Fruit fly (Drosophila melanogaster): ENCODE data around the gene CG31522.

Gene CG31522

DNA sequence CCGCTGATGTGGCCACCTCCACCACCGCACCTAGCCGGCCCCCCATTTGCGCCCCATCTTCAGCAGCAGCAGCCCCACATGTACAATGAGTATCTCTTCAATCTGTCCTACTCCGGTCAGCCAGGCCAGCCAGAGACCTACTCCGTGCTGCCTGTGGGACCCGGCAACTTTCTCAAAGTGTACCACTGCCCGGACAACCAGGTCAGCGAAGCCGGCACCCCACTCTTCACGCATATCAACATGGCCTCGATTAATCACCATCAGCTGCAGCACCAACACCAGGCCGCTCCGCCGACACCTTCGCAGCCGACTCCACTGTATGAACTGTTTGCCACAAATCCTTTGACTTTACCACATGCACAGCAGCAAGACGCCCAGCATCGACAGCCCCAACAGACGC, 24.9 kb downstream of the CG31522 start:
- TF ChIP-seq CG5245 (GFP tag; optimal IDR thresholded peaks at IDR 0.05) (no peak), abd-A (tag; optimal IDR thresholded peaks at IDR 0.05) (no peak), CG11504 (tag; optimal IDR thresholded peaks at IDR 0.05) (no peak), CG18262 (tag; optimal IDR thresholded peaks at IDR 0.05) (no peak), Fer2 (tag; optimal IDR thresholded peaks at IDR 0.05) (no peak), phol (tag; optimal IDR thresholded peaks at IDR 0.05) (no peak), dimm (GFP tag; IDR thresholded peaks at IDR 0.05) (no peak), CG4854 (GFP tag; optimal IDR thresholded peaks at IDR 0.05) (no peak), CG15011 (GFP tag; optimal IDR thresholded peaks at IDR 0.05) (no peak), gce (GFP tag; IDR thresholded peaks at IDR 0.05) (no peak), CG18619 (GFP tag; optimal IDR thresholded peaks at IDR 0.05) (no peak), mam (GFP tag; optimal IDR thresholded peaks at IDR 0.05) (no peak), btn (GFP tag; optimal IDR thresholded peaks at IDR 0.05) (no peak), CG10267 (tag; optimal IDR thresholded peaks at IDR 0.05) (no peak)

DNA sequence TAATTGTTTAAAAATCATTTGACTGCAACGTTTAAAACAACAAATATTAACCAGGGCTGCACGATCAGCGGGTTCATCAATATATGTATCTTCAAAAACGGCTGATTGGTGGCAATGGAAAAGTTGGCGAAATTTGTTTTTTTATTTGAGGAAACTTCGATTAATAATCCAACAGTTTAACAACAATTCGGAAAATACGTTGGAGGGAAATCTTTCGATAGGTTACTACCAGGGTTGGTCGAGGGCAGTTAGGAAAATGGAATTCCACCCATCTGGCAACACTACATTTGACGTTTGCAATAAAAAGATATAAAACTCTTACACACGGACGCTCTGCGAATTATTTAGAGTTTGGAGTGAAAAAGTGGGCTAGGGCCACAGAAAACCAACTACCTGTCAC, 25.6 kb downstream of the CG31522 start, which contains the start of the genes Lipt2 and CG14650:
TSS of gene Lipt2 (minus strand) at position 217 of the 400 bp plus-strand sequence.
TSS of gene CG14650 (plus strand) at position 275 of the 400 bp plus-strand sequence.
- TF ChIP-seq zen2 (GFP tag; IDR thresholded peaks at IDR 0.05; ENCODE audit: partially characterized antibody) (no peak; the same call in 2 of the 3 replicates), CG7928 (GFP tag; optimal IDR thresholded peaks at IDR 0.05) (peak; percentile 98), BtbVII (GFP tag; optimal IDR thresholded peaks at IDR 0.05) (no peak), CG14441 (GFP tag; IDR thresholded peaks at IDR 0.05) (peak; percentile 33; the same call in 1 of the 2 replicates), Dbx (GFP tag; IDR thresholded peaks at IDR 0.05) (0 out of 3 replicates have a peak, but pooled peaks have one; percentile 19), sima (GFP tag; optimal IDR thresholded peaks at IDR 0.05) (peak; percentile 14), z (GFP tag; IDR thresholded peaks at IDR 0.05) (no peak), CG2120 (GFP tag; optimal IDR thresholded peaks at IDR 0.05) (peak; percentile 77), knrl (GFP tag; IDR thresholded peaks at IDR 0.05; ENCODE audit: partially characterized antibody) (peak; percentile 61), Bteb2 (GFP tag; optimal IDR thresholded peaks at IDR 0.05) (peak; percentile 41), CG8089 (GFP tag; optimal IDR thresholded peaks at IDR 0.05) (peak; percentile 61), HLH54F (GFP tag; optimal IDR thresholded peaks at IDR 0.05) (peak; percentile 76), Ets97D (GFP tag; optimal IDR thresholded peaks at IDR 0.05) (peak; percentile 78), row (GFP tag; IDR thresholded peaks at IDR 0.05) (peak; percentile 73), CG9876 (GFP tag; optimal IDR thresholded peaks at IDR 0.05) (peak; percentile 61), sna (GFP tag; IDR thresholded peaks at IDR 0.05; ENCODE audit: partially characterized antibody) (peak; percentile 46), CG8924 (tag; optimal IDR thresholded peaks at IDR 0.05) (peak; percentile 74), CG14710 (tag; optimal IDR thresholded peaks at IDR 0.05) (peak; percentile 74), CG7987 (GFP tag; optimal IDR thresholded peaks at IDR 0.05) (peak; percentile 38), CG15073 (GFP tag; optimal IDR thresholded peaks at IDR 0.05) (no peak), CG18262 (tag; optimal IDR thresholded peaks at IDR 0.05) (peak; percentile 46), Elba2 (GFP tag; optimal IDR thresholded peaks at IDR 0.05) (peak; percentile 86), CG8944 (GFP tag; optimal IDR thresholded peaks at IDR 0.05) (peak; percentile 74), CG8388 (GFP tag; optimal IDR thresholded peaks at IDR 0.05) (peak; percentile 38), mld (GFP tag; IDR thresholded peaks at IDR 0.05; ENCODE audit: partially characterized antibody) (no peak), insv (GFP tag; optimal IDR thresholded peaks at IDR 0.05) (peak in 1 of 2 experiments; percentile 38), Dref (GFP tag; IDR thresholded peaks at IDR 0.05) (peak; percentile 67), az2 (GFP tag; optimal IDR thresholded peaks at IDR 0.05) (peak; percentile 47), chn (GFP tag; optimal IDR thresholded peaks at IDR 0.05) (peak; percentile 75), sd (tag; optimal IDR thresholded peaks at IDR 0.05) (no peak), ttk (GFP tag; IDR thresholded peaks at IDR 0.05) (no peak), otp (GFP tag; IDR thresholded peaks at IDR 0.05) (0 out of 3 replicates have a peak, but pooled peaks have one; percentile 38), NfI (GFP tag; optimal IDR thresholded peaks at IDR 0.05) (peak; percentile 52), fu2 (GFP tag; optimal IDR thresholded peaks at IDR 0.05) (peak; percentile 72), Atf3 (GFP tag; optimal IDR thresholded peaks at IDR 0.05) (peak; percentile 42), Awh (GFP tag; IDR thresholded peaks at IDR 0.05) (no peak), Dp (GFP tag; optimal IDR thresholded peaks at IDR 0.05) (peak; percentile 62), Xbp1 (GFP tag; optimal IDR thresholded peaks at IDR 0.05) (peak; percentile 75)
